Fruit fly (Drosophila melanogaster) whole organism, embryonic: ENCODE results near the gene mthl11.

Source experiments
- Abd-B ChIP-seq: fragments of 200-800 bp; sonication (Bioruptor generic); optimal IDR thresholded peaks from 2 replicates; lab custom pipeline; 2018; ENCODE audit warnings: missing biosample characterization, mild to moderate bottlenecking, missing genetic modification characterization, moderate library complexity
- Antp ChIP-seq: fragments of 200-800 bp; sonication (Bioruptor generic); optimal IDR thresholded peaks from 3 replicates; lab custom pipeline; 2016; ENCODE audit warnings: missing biosample characterization, missing genetic modification characterization
- CG11504 ChIP-seq: fragments of 200-800 bp; sonication (Bioruptor generic); optimal IDR thresholded peaks from 3 replicates; lab custom pipeline; 2019; ENCODE audit warnings: missing biosample characterization, mild to moderate bottlenecking, missing genetic modification characterization, moderate library complexity
- CG13894 ChIP-seq: fragments of 200-800 bp; sonication (Bioruptor generic); optimal IDR thresholded peaks from 3 replicates; lab custom pipeline; 2018; ENCODE audit warnings: missing biosample characterization, mild to moderate bottlenecking, missing genetic modification characterization, moderate library complexity
- CG15073 ChIP-seq: fragments of 200-800 bp; sonication (Bioruptor generic); optimal IDR thresholded peaks from 2 replicates; lab custom pipeline; 2016; ENCODE audit warnings: missing biosample characterization, missing genetic modification characterization
- CG1647 ChIP-seq: fragments of 200-800 bp; sonication (Bioruptor generic); optimal IDR thresholded peaks from 3 replicates; lab custom pipeline; 2016; ENCODE audit warnings: missing biosample characterization, missing genetic modification characterization
- CG17328 ChIP-seq: fragments of 200-800 bp; sonication (Bioruptor generic); IDR thresholded peaks from 2 replicates; pipeline ENCODE4 v1.3.6; 2022; ENCODE audit warnings: missing biosample characterization, missing genetic modification characterization
- CG17359 ChIP-seq: fragments of 200-800 bp; sonication (Bioruptor generic); optimal IDR thresholded peaks from 3 replicates; lab custom pipeline; 2018; ENCODE audit warnings: missing biosample characterization, mild to moderate bottlenecking, missing genetic modification characterization, moderate library complexity
- CG17385 ChIP-seq: fragments of 200-800 bp; sonication (Bioruptor generic); optimal IDR thresholded peaks from 3 replicates; lab custom pipeline; 2018; ENCODE audit warnings: missing biosample characterization, mild to moderate bottlenecking, missing genetic modification characterization
- CG17829 ChIP-seq: fragments of 200-800 bp; optimal IDR thresholded peaks from 2 replicates; lab custom pipeline; 2019; ENCODE audit warnings: missing biosample characterization, mild to moderate bottlenecking, missing genetic modification characterization, moderate library complexity
- CG18011 ChIP-seq: fragments of 200-800 bp; sonication (Bioruptor generic); optimal IDR thresholded peaks from 2 replicates; lab custom pipeline; 2017; ENCODE audit warnings: missing biosample characterization, missing genetic modification characterization, mild to moderate bottlenecking, moderate library complexity, missing genotype
- CG18599 ChIP-seq: fragments of 200-800 bp; sonication (Bioruptor generic); optimal IDR thresholded peaks from 3 replicates; lab custom pipeline; 2017; ENCODE audit warnings: missing biosample characterization, missing genetic modification characterization, mild to moderate bottlenecking, moderate library complexity, missing genetic modification reagents
- CG18619 ChIP-seq: fragments of 200-800 bp; sonication (Bioruptor generic); optimal IDR thresholded peaks from 3 replicates; lab custom pipeline; 2017; ENCODE audit warnings: missing biosample characterization, mild to moderate bottlenecking, missing genetic modification characterization
- CG2712 ChIP-seq: fragments of 200-800 bp; optimal IDR thresholded peaks from 3 replicates; lab custom pipeline; 2019; ENCODE audit warnings: missing biosample characterization, mild to moderate bottlenecking, missing genetic modification characterization, moderate library complexity
- CG32767 ChIP-seq: fragments of 200-800 bp; sonication (Bioruptor generic); IDR thresholded peaks from 2 replicates; pipeline ENCODE4 v1.3.6; 2022; ENCODE audit warnings: missing biosample characterization, missing genetic modification characterization
- CG3726 ChIP-seq: fragments of 200-800 bp; sonication (Bioruptor generic); IDR thresholded peaks from 3 replicates; pipeline ENCODE4, ENCODE4 v1.3.6; 2022; ENCODE audit warnings: missing biosample characterization, missing genetic modification characterization
- CG3838 ChIP-seq: fragments of 200-800 bp; sonication (Bioruptor generic); optimal IDR thresholded peaks from 3 replicates; lab custom pipeline; 2016; ENCODE audit warnings: missing biosample characterization, missing genetic modification characterization
- CG4820 ChIP-seq: fragments of 200-800 bp; sonication (Bioruptor generic); optimal IDR thresholded peaks from 3 replicates; lab custom pipeline; 2016; ENCODE audit warnings: missing biosample characterization, missing genetic modification characterization
- CG5180 ChIP-seq: fragments of 200-800 bp; sonication (Bioruptor generic); optimal IDR thresholded peaks from 3 replicates; lab custom pipeline; 2017; ENCODE audit warnings: missing biosample characterization, missing genetic modification characterization, mild to moderate bottlenecking, moderate library complexity, missing genetic modification reagents
- CG5953 ChIP-seq: fragments of 200-800 bp; sonication (Bioruptor generic); IDR thresholded peaks from 2 replicates; pipeline ENCODE4 v1.3.6; 2022; ENCODE audit warnings: missing biosample characterization, missing genetic modification characterization
- CG7372 ChIP-seq: fragments of 200-800 bp; sonication (Bioruptor generic); IDR thresholded peaks from 2 replicates; pipeline ENCODE4 v1.3.6; 2022; ENCODE audit warnings: missing biosample characterization, missing genetic modification characterization
- CG8924 ChIP-seq: fragments of 200-800 bp; optimal IDR thresholded peaks from 3 replicates; lab custom pipeline; 2019; ENCODE audit warnings: missing biosample characterization, mild to moderate bottlenecking, missing genetic modification characterization, moderate library complexity
- CG9727 ChIP-seq: fragments of 200-800 bp; sonication (Bioruptor generic); optimal IDR thresholded peaks from 3 replicates; lab custom pipeline; 2017; ENCODE audit warnings: missing biosample characterization, mild to moderate bottlenecking, missing genetic modification characterization
- Dp ChIP-seq: fragments of 200-800 bp; sonication (Bioruptor generic); optimal IDR thresholded peaks from 2 replicates; lab custom pipeline; 2018; ENCODE audit warnings: missing biosample characterization, mild to moderate bottlenecking, missing genetic modification characterization, moderate library complexity
- Gug ChIP-seq: fragments of 200-800 bp; sonication (Bioruptor generic); IDR thresholded peaks from 4 replicates; pipeline ENCODE4 v1.3.6; 2022; ENCODE audit warnings: missing biosample characterization, missing genetic modification characterization
- Hr51 ChIP-seq, 2 experiments: fragments of 200-800 bp; sonication (Bioruptor generic); optimal IDR thresholded peaks; 2 replicates in 1 of 2; 3 replicates in 1 of 2; lab custom pipeline; 2016 to 2018; ENCODE audit warnings: missing biosample characterization in 2 of 2, missing genetic modification characterization in 2 of 2, mild to moderate bottlenecking in 1 of 2, moderate library complexity in 1 of 2
- Neu2 ChIP-seq: fragments of 200-800 bp; sonication (Bioruptor generic); optimal IDR thresholded peaks from 3 replicates; lab custom pipeline; 2016; ENCODE audit warnings: missing biosample characterization, missing genetic modification characterization, borderline replicate concordance
- Oli ChIP-seq: fragments of 200-800 bp; sonication (Bioruptor generic); optimal IDR thresholded peaks from 2 replicates; lab custom pipeline; 2018; ENCODE audit warnings: missing biosample characterization, mild to moderate bottlenecking, missing genetic modification characterization, moderate library complexity
- Scr ChIP-seq: fragments of 200-800 bp; sonication (Bioruptor generic); IDR thresholded peaks from 2 replicates; pipeline ENCODE4 v1.3.6; 2022; ENCODE audit warnings: missing biosample characterization, missing genetic modification characterization; ENCODE audit not compliant: partially characterized antibody
- Sox100B ChIP-seq: fragments of 200-800 bp; sonication (Bioruptor generic); optimal IDR thresholded peaks from 3 replicates; lab custom pipeline; 2018; ENCODE audit warnings: missing biosample characterization, mild to moderate bottlenecking, missing genetic modification characterization
- Sox102F ChIP-seq: fragments of 200-800 bp; sonication (Bioruptor generic); optimal IDR thresholded peaks from 2 replicates; lab custom pipeline; 2018; ENCODE audit warnings: missing biosample characterization, mild to moderate bottlenecking, missing genetic modification characterization, moderate library complexity
- Spps ChIP-seq: fragments of 200-800 bp; sonication (Bioruptor generic); optimal IDR thresholded peaks from 2 replicates; lab custom pipeline; 2018; ENCODE audit warnings: missing biosample characterization, mild to moderate bottlenecking, missing genetic modification characterization
- Xrp1 ChIP-seq: fragments of 200-800 bp; sonication (Bioruptor generic); IDR thresholded peaks from 2 replicates; pipeline ENCODE4 v1.3.6; 2022; ENCODE audit warnings: missing biosample characterization, missing genetic modification characterization
- ato ChIP-seq: fragments of 200-800 bp; sonication (Bioruptor generic); IDR thresholded peaks from 2 replicates; pipeline ENCODE4 v1.3.6; 2022; ENCODE audit warnings: missing biosample characterization, missing genetic modification characterization; ENCODE audit not compliant: partially characterized antibody
- bcd ChIP-seq: fragments of 200-800 bp; sonication (Bioruptor generic); optimal IDR thresholded peaks from 2 replicates; lab custom pipeline; 2017; ENCODE audit warnings: missing biosample characterization, mild to moderate bottlenecking, missing genetic modification characterization
- chinmo ChIP-seq: fragments of 200-800 bp; sonication (Bioruptor generic); IDR thresholded peaks from 4 replicates; pipeline ENCODE4 v1.3.6; 2022; ENCODE audit warnings: missing biosample characterization, missing genetic modification characterization; ENCODE audit not compliant: partially characterized antibody
- croc ChIP-seq: fragments of 200-800 bp; sonication (Bioruptor generic); conservative IDR thresholded peaks from 3 replicates; pipeline ENCODE4 v1.3.6; 2022; ENCODE audit warnings: missing biosample characterization, missing genetic modification characterization
- gem ChIP-seq: fragments of 200-800 bp; sonication (Bioruptor generic); optimal IDR thresholded peaks from 2 replicates; lab custom pipeline; 2019; ENCODE audit warnings: missing biosample characterization, mild to moderate bottlenecking, missing genetic modification characterization, moderate library complexity
- grau ChIP-seq: fragments of 200-800 bp; optimal IDR thresholded peaks from 3 replicates; lab custom pipeline; 2019; ENCODE audit warnings: missing biosample characterization, mild to moderate bottlenecking, missing genetic modification characterization, moderate library complexity
- h ChIP-seq: fragments of >200 bp; optimal IDR thresholded peaks from 2 replicates; lab custom pipeline; 2017
- insv ChIP-seq, 2 experiments: fragments of 200-800 bp; sonication (Bioruptor generic); optimal IDR thresholded peaks; 3 replicates each; lab custom pipeline; 2016 to 2018; ENCODE audit warnings: missing biosample characterization in 2 of 2, missing genetic modification characterization in 2 of 2
- onecut ChIP-seq: fragments of 200-800 bp; sonication (Bioruptor generic); IDR thresholded peaks from 2 replicates; pipeline ENCODE4 v1.3.6; 2022; ENCODE audit warnings: missing biosample characterization, missing genetic modification characterization
- pan ChIP-seq, 4 experiments: fragments of >200 bp in 3 of 4; fragments of 200-800 bp in 1 of 4; sonication (Bioruptor generic) in 1 of 4; optimal IDR thresholded peaks in 3 of 4; IDR thresholded peaks in 1 of 4; 2 replicates each; pipeline versions ENCODE4 v1.3.6 to Lab custom; 2017 to 2022; ENCODE audit warnings: missing biosample characterization in 2 of 4, missing genetic modification characterization in 2 of 4, mixed read lengths in 1 of 4
- row ChIP-seq: fragments of 200-800 bp; sonication (Bioruptor generic); IDR thresholded peaks from 3 replicates; pipeline ENCODE4 v1.3.6; 2022; ENCODE audit warnings: missing biosample characterization, missing genetic modification characterization
- sisA ChIP-seq: fragments of 200-800 bp; sonication (Bioruptor generic); IDR thresholded peaks from 2 replicates; pipeline ENCODE4 v1.3.6; 2022; ENCODE audit warnings: missing biosample characterization, missing genetic modification characterization
- stc ChIP-seq: fragments of 200-800 bp; sonication (Bioruptor generic); IDR thresholded peaks from 2 replicates; pipeline ENCODE4 v1.3.6; 2022; ENCODE audit warnings: missing biosample characterization, missing genetic modification characterization
- trem ChIP-seq: fragments of 200-800 bp; optimal IDR thresholded peaks from 3 replicates; lab custom pipeline; 2019; ENCODE audit warnings: missing biosample characterization, mild to moderate bottlenecking, missing genetic modification characterization, moderate library complexity
- twi ChIP-seq: fragments of 200-800 bp; optimal IDR thresholded peaks from 2 replicates; lab custom pipeline; 2019; ENCODE audit warnings: missing biosample characterization, mild to moderate bottlenecking, missing genetic modification characterization, moderate library complexity
- unpg ChIP-seq: fragments of 200-800 bp; sonication (Bioruptor generic); optimal IDR thresholded peaks from 3 replicates; lab custom pipeline; 2018; ENCODE audit warnings: missing biosample characterization, mild to moderate bottlenecking, missing genetic modification characterization, moderate library complexity
- vvl ChIP-seq: fragments of 200-800 bp; sonication (Bioruptor generic); IDR thresholded peaks from 2 replicates; pipeline ENCODE4 v1.3.6; 2022; ENCODE audit warnings: missing biosample characterization, missing genetic modification characterization

The mthl11 gene

dm6 chr3R:10448957-10449356, 48.1 kb downstream of the mthl11 start (continued):
- TF ChIP-seq pan (optimal IDR thresholded peaks at IDR 0.05; lab: Kevin White, UChicago) (no peak), pan (GFP tag; optimal IDR thresholded peaks at IDR 0.05 in 1 of 2, IDR thresholded peaks at IDR 0.05 in 1 of 2) (peak in 1 of 2 experiments; percentile 25), croc (0 out of 3 replicates have a peak, but pooled peaks have one; percentile 29), Gug (no peak), Spps (tag; lab: Kevin White, UChicago) (peak; percentile 44), CG5180 (GFP tag; lab: Kevin White, UChicago) (no peak), CG17359 (tag; lab: Kevin White, UChicago) (peak; percentile 51), vvl (GFP tag; lab: Robert Waterston, UW) (peak; percentile 51; the same call in 1 of the 2 replicates), CG18599 (GFP tag; lab: Kevin White, UChicago) (peak; percentile 36), CG15073 (GFP tag; lab: Kevin White, UChicago) (no peak), Sox102F (peak; percentile 49), trem (tag; lab: Kevin White, UChicago) (peak; percentile 51), gem (tag; lab: Kevin White, UChicago) (peak; percentile 74), CG2712 (tag; lab: Kevin White, UChicago) (peak; percentile 76), ato (GFP tag; lab: Robert Waterston, UW) (no peak), h (lab: Kevin White, UChicago) (no peak), CG3838 (GFP tag; lab: Kevin White, UChicago) (no peak), Scr (GFP tag; lab: Robert Waterston, UW) (no peak), Abd-B (GFP tag; lab: Kevin White, UChicago) (no peak), CG1647 (GFP tag; lab: Kevin White, UChicago) (no peak), CG11504 (peak; percentile 67), Hr51 (GFP tag; optimal IDR thresholded peaks at IDR 0.05; lab: Kevin White, UChicago) (peak in 1 of 2 experiments; percentile 52), CG4820 (GFP tag; lab: Kevin White, UChicago) (peak; percentile 27), Sox100B (GFP tag; lab: Kevin White, UChicago) (peak; percentile 27), bcd (GFP tag; lab: Kevin White, UChicago) (peak; percentile 18), CG17385 (GFP tag; lab: Kevin White, UChicago) (peak; percentile 9), Xrp1 (GFP tag; lab: Robert Waterston, UW) (peak; percentile 59), row (GFP tag; lab: Robert Waterston, UW) (peak; percentile 65), stc (peak; percentile 31; the same call in 1 of the 2 replicates), CG8924 (tag; lab: Kevin White, UChicago) (peak; percentile 56), CG3726 (no peak), CG13894 (no peak), CG17328 (GFP tag; lab: Robert Waterston, UW) (no peak), Oli (peak; percentile 51), onecut (peak; percentile 14; the same call in 1 of the 2 replicates), insv (GFP tag; optimal IDR thresholded peaks at IDR 0.05; lab: Kevin White, UChicago) (no peak), CG9727 (GFP tag; lab: Kevin White, UChicago) (peak; percentile 35), CG18011 (GFP tag; lab: Kevin White, UChicago) (no peak), CG7372 (GFP tag; lab: Robert Waterston, UW) (no peak), unpg (peak; percentile 51), Neu2 (GFP tag; lab: Kevin White, UChicago) (no peak), grau (peak; percentile 52), chinmo (GFP tag; lab: Robert Waterston, UW) (no peak), CG32767 (GFP tag; lab: Robert Waterston, UW) (no peak), CG18619 (GFP tag; lab: Kevin White, UChicago) (no peak), sisA (no peak), CG5953 (GFP tag; lab: Robert Waterston, UW) (no peak), Dp (no peak), Antp (GFP tag; lab: Kevin White, UChicago) (peak; percentile 3), twi (tag; lab: Kevin White, UChicago) (peak; percentile 36), CG17829 (tag; lab: Kevin White, UChicago) (peak; percentile 64)
